Fruit fly (Drosophila melanogaster): Measurements from ENCODE around the gene CG4709.

DNA sequence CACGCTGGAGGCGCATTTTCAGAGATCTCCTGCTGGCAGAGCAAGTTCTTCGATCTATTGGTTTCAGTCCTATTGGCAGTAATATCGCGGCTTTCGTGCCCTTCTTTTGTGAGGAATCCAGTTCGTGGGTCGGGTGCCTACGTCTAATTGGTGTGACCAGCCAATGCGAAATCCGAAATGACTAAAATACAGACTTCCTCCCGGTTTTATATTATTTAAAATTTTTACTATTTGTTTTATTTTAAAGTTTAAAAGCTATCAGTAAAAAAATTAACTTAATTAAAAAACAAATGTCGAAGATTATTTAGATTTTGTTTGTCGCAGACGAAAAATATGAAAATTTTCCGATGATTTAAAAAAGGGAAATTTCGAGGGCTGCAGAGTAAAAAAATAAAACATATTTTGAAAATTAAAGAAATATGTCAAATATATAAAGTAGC lies 9.5 kb downstream of the CG4709 start, which contains the start of gene CG5850:
- TF ChIP-seq CG8478 (optimal IDR thresholded peaks at IDR 0.05) (no peak), CTCF (optimal IDR thresholded peaks at IDR 0.05) (no peak)

Measured in S2 (cell line).